Fruit fly (Drosophila melanogaster): ENCODE data around the gene Elovl7.

Gene Elovl7

dm6 chr3R:8009080-8009620 is 13.5 kb upstream of the Elovl7 start, which contains the start of the genes CG11052 and CG3223 (continued):
- TF ChIP-seq Gsc (GFP tag; IDR thresholded peaks at IDR 0.05) (no peak), Drgx (GFP tag; IDR thresholded peaks at IDR 0.05) (no peak), row (GFP tag; IDR thresholded peaks at IDR 0.05) (peak; percentile 62), CG12942 (GFP tag; optimal IDR thresholded peaks at IDR 0.05) (no peak), sr (GFP tag; IDR thresholded peaks at IDR 0.05) (no peak), CHES-1-like (GFP tag; optimal IDR thresholded peaks at IDR 0.05) (no peak), hbn (GFP tag; IDR thresholded peaks at IDR 0.05; ENCODE audit: partially characterized antibody) (0 out of 2 replicates have a peak, but pooled peaks have one; percentile 33), CG17361 (GFP tag; IDR thresholded peaks at IDR 0.05) (0 out of 3 replicates have a peak, but pooled peaks have one; percentile 17), CrebB (tag; optimal IDR thresholded peaks at IDR 0.05) (no peak), CG34376 (GFP tag; optimal IDR thresholded peaks at IDR 0.05) (peak; percentile 5), crp (GFP tag; optimal IDR thresholded peaks at IDR 0.05) (peak in 1 of 2 experiments; percentile 9), CG4282 (GFP tag; optimal IDR thresholded peaks at IDR 0.05) (no peak), Atf6 (GFP tag; IDR thresholded peaks at IDR 0.05) (no peak), CG9932 (GFP tag; IDR thresholded peaks at IDR 0.05) (peak; percentile 69), Kr (GFP tag; optimal IDR thresholded peaks at IDR 0.05) (no peak), Dref (GFP tag; IDR thresholded peaks at IDR 0.05) (peak; percentile 68), Nf-YC (tag; optimal IDR thresholded peaks at IDR 0.05) (peak; percentile 70), Rfx (GFP tag; IDR thresholded peaks at IDR 0.05) (peak; percentile 55; the same call in 1 of the 2 replicates), B-H2 (GFP tag; optimal IDR thresholded peaks at IDR 0.05) (no peak), amos (GFP tag; IDR thresholded peaks at IDR 0.05; ENCODE audit: partially characterized antibody) (peak; percentile 58; the same call in 1 of the 2 replicates), E2f2 (GFP tag; IDR thresholded peaks at IDR 0.05) (peak; percentile 79), Meics (GFP tag; optimal IDR thresholded peaks at IDR 0.05) (peak; percentile 45), dm (GFP tag; optimal IDR thresholded peaks at IDR 0.05) (no peak), hb (GFP tag; IDR thresholded peaks at IDR 0.05; ENCODE audit: partially characterized antibody) (no peak)

DNA sequence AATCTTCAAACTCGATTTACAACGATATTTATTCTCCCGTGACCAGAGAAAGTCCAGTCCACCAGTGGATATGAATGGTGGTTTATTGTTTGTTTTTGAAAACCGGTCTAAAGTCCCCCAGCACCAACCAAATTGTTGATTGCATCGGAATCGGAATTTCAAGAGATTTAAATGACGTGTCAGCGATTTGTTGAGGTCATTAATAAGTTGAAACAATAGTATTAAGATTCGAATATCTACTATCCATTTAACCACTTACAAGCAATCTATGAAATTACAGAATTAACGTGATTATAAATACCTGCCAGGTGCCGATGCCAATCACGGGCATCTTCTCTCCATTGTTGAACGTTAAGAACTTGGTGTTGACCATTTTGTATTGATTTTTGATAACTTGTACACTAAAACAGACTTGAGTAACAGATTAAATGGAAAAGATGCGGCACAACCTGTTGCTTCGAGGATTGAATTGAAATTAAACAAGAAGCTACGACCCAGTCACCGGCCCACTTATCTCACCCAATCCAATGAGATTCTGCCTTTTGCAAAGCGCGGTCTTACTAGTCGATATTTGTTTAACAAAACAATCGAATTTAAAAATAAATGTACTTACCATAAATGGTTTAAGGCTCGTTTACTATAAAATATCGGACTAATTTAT is 12.1 kb upstream of the Elovl7 start, which contains the start of gene CG2767:
TSS of gene CG2767 (minus strand) at position 516 of the 661 bp plus-strand sequence.
- no peak for TF ChIP-seq rib (GFP tag; IDR thresholded peaks at IDR 0.05)
- TF ChIP-seq CG10147 (GFP tag; optimal IDR thresholded peaks at IDR 0.05) = no peak
- peak; percentile 10; the same call in 1 of the 2 replicates for TF ChIP-seq amos (GFP tag; IDR thresholded peaks at IDR 0.05; ENCODE audit: partially characterized antibody)
- no peak for TF ChIP-seq slbo (GFP tag; IDR thresholded peaks at IDR 0.05)
- TF ChIP-seq gsb-n (tag; optimal IDR thresholded peaks at IDR 0.05) = no peak
- no peak for TF ChIP-seq sc (optimal IDR thresholded peaks at IDR 0.05)
- no peak for TF ChIP-seq sc (GFP tag; optimal IDR thresholded peaks at IDR 0.05)
- TF ChIP-seq CG13287 (GFP tag; IDR thresholded peaks at IDR 0.05; ENCODE audit: partially characterized antibody) = peak; percentile 34; the same call in 1 of the 2 replicates
- TF ChIP-seq CG34422 (GFP tag; IDR thresholded peaks at IDR 0.05) = peak; percentile 32; the same call in 1 of the 3 replicates
- TF ChIP-seq sens-2 (GFP tag; IDR thresholded peaks at IDR 0.05) = no peak
- peak; percentile 89 for TF ChIP-seq CG15514 (GFP tag; optimal IDR thresholded peaks at IDR 0.05)
- TF ChIP-seq chm (GFP tag; IDR thresholded peaks at IDR 0.05) = no peak
- no peak for TF ChIP-seq CG18599 (GFP tag; optimal IDR thresholded peaks at IDR 0.05)
- peak; percentile 16 for TF ChIP-seq CG6254 (GFP tag; optimal IDR thresholded peaks at IDR 0.05)
- no peak for TF ChIP-seq CG11456 (GFP tag; IDR thresholded peaks at IDR 0.05)
- TF ChIP-seq CG8478 (optimal IDR thresholded peaks at IDR 0.05) = no peak
- peak in 1 of 2 experiments; percentile 5 for TF ChIP-seq insv (GFP tag; optimal IDR thresholded peaks at IDR 0.05)
- no peak for TF ChIP-seq sima (GFP tag; optimal IDR thresholded peaks at IDR 0.05)
- TF ChIP-seq Pdp1 (GFP tag; optimal IDR thresholded peaks at IDR 0.05) = peak in 1 of 2 experiments; percentile 53
- no peak for TF ChIP-seq hb (GFP tag; IDR thresholded peaks at IDR 0.05; ENCODE audit: partially characterized antibody)
- no peak for TF ChIP-seq CG12071 (GFP tag; optimal IDR thresholded peaks at IDR 0.05)
- TF ChIP-seq CG3995 (GFP tag; optimal IDR thresholded peaks at IDR 0.05) = peak; percentile 88
- TF ChIP-seq Dref (GFP tag; IDR thresholded peaks at IDR 0.05) = peak; percentile 69
- TF ChIP-seq CG12659 (GFP tag; optimal IDR thresholded peaks at IDR 0.05) = peak; percentile 15
- TF ChIP-seq Myb (GFP tag; optimal IDR thresholded peaks at IDR 0.05) = peak; percentile 44
- peak; percentile 40 for TF ChIP-seq sens (GFP tag)
- peak; percentile 59 for TF ChIP-seq chn (GFP tag; optimal IDR thresholded peaks at IDR 0.05)
- no peak for TF ChIP-seq CG9932 (GFP tag; IDR thresholded peaks at IDR 0.05)
- TF ChIP-seq BEAF-32 (GFP tag; optimal IDR thresholded peaks at IDR 0.05) = peak; percentile 10

Data from whole organism, embryonic.